Worm (Caenorhabditis elegans) whole organism, young adult: ENCODE measurements around the gene C03B1.13.

Source experiments
- C06A6.2 ChIP-seq: fragments of 200-800 bp; sonication (Bioruptor generic); conservative IDR thresholded peaks from 2 replicates; pipeline ENCODE4 v1.3.6; 2022; ENCODE audit warnings: missing genetic modification characterization, missing compliant biosample characterization
- F22D6.2 ChIP-seq: sonication (generic microtip); optimal IDR thresholded peaks from 2 replicates; lab custom pipeline; 2016; ENCODE audit warnings: mild to moderate bottlenecking, missing genetic modification characterization, missing compliant biosample characterization
- F49E8.2 ChIP-seq: sonication (generic microtip); optimal IDR thresholded peaks from 3 replicates; lab custom pipeline; 2017; ENCODE audit warnings: missing genetic modification characterization, mild to moderate bottlenecking, missing compliant biosample characterization, antibody characterized with exemption, moderate library complexity; ENCODE audit not compliant: insufficient read depth
- F57A8.1 ChIP-seq: fragments of 200-800 bp; sonication (Bioruptor generic); optimal IDR thresholded peaks from 2 replicates; lab custom pipeline; 2018; ENCODE audit warnings: mild to moderate bottlenecking, missing genetic modification characterization, moderate library complexity, missing compliant biosample characterization
- K12H6.12 ChIP-seq: fragments of 200-800 bp; sonication (Bioruptor generic); optimal IDR thresholded peaks from 2 replicates; lab custom pipeline; 2018; ENCODE audit warnings: mild to moderate bottlenecking, missing genetic modification characterization, missing compliant biosample characterization
- T07F8.4 ChIP-seq: sonication (generic microtip); optimal IDR thresholded peaks from 2 replicates; lab custom pipeline; 2016; ENCODE audit warnings: mild to moderate bottlenecking, missing genetic modification characterization, moderate library complexity, missing compliant biosample characterization
- T26A5.8 ChIP-seq: sonication (generic microtip); optimal IDR thresholded peaks from 2 replicates; lab custom pipeline; 2016; ENCODE audit warnings: missing genetic modification characterization, missing compliant biosample characterization
- Y95B8A.8 ChIP-seq: fragments of 200-800 bp; sonication (Bioruptor generic); IDR thresholded peaks from 2 replicates; pipeline ENCODE4 v1.3.6; 2022; ENCODE audit warnings: missing genetic modification reagents, missing genetic modification characterization, missing compliant biosample characterization
- ZK185.1 ChIP-seq: sonication (generic microtip); optimal IDR thresholded peaks from 2 replicates; lab custom pipeline; 2016; ENCODE audit warnings: mild to moderate bottlenecking, missing genetic modification characterization, missing compliant biosample characterization; ENCODE audit not compliant: poor library complexity, severe bottlenecking
- akir-1 ChIP-seq: fragments of 200-800 bp; sonication (Bioruptor generic); optimal IDR thresholded peaks from 2 replicates; lab custom pipeline; 2018; ENCODE audit warnings: mild to moderate bottlenecking, missing genetic modification characterization, moderate library complexity, missing compliant biosample characterization
- aptf-2 ChIP-seq: fragments of 200-800 bp; sonication (Bioruptor generic); conservative IDR thresholded peaks from 2 replicates; pipeline ENCODE4 v1.3.6; 2022; ENCODE audit warnings: missing genetic modification reagents, missing genetic modification characterization, missing compliant biosample characterization
- atf-7 ChIP-seq: sonication (generic microtip); optimal IDR thresholded peaks from 2 replicates; lab custom pipeline; 2017; ENCODE audit warnings: mild to moderate bottlenecking, missing genetic modification characterization, missing compliant biosample characterization
- athp-1 ChIP-seq: sonication (generic microtip); optimal IDR thresholded peaks from 2 replicates; lab custom pipeline; 2017; ENCODE audit warnings: mild to moderate bottlenecking, missing genetic modification characterization, missing compliant biosample characterization
- cebp-1 ChIP-seq, 2 experiments: fragments of 200-800 bp in 1 of 2; sonication (Bioruptor generic) in 1 of 2; sonication (generic microtip) in 1 of 2; IDR thresholded peaks in 1 of 2; optimal IDR thresholded peaks in 1 of 2; 2 replicates each; pipeline versions ENCODE4 v1.3.6 to Lab custom; 2017 to 2022; ENCODE audit warnings: missing compliant biosample characterization in 2 of 2, missing genetic modification characterization in 2 of 2, mild to moderate bottlenecking in 1 of 2, missing genetic modification reagents in 1 of 2, moderate library complexity in 1 of 2
- cebp-2 ChIP-seq: fragments of 200-800 bp; sonication (Bioruptor generic); IDR thresholded peaks from 2 replicates; pipeline ENCODE4 v1.3.6; 2022; ENCODE audit warnings: missing genetic modification characterization, missing compliant biosample characterization
- ceh-27 ChIP-seq: fragments of 200-800 bp; sonication (Bioruptor generic); optimal IDR thresholded peaks from 2 replicates; lab custom pipeline; 2018; ENCODE audit warnings: mild to moderate bottlenecking, missing genetic modification characterization, moderate library complexity, missing compliant biosample characterization
- ceh-79 ChIP-seq: sonication (generic microtip); optimal IDR thresholded peaks from 2 replicates; lab custom pipeline; 2017; ENCODE audit warnings: mild to moderate bottlenecking, missing genetic modification characterization, missing compliant biosample characterization
- die-1 ChIP-seq: sonication (generic microtip); optimal IDR thresholded peaks from 2 replicates; lab custom pipeline; 2016; ENCODE audit warnings: missing genotype, mild to moderate bottlenecking, missing genetic modification characterization, missing compliant biosample characterization
- dpl-1 ChIP-seq: fragments of 150-350 bp; optimal IDR thresholded peaks from 2 replicates; lab custom pipeline; 2014; ENCODE audit warnings: missing biosample characterization, missing genetic modification reagents, missing genetic modification characterization
- efl-1 ChIP-seq: fragments of 150-350 bp; optimal IDR thresholded peaks from 2 replicates; lab custom pipeline; 2014; ENCODE audit warnings: missing biosample characterization, missing genetic modification reagents, missing genetic modification characterization
- egl-44 ChIP-seq: fragments of 200-800 bp; sonication (Bioruptor generic); IDR thresholded peaks from 2 replicates; pipeline ENCODE4 v1.3.6; 2022; ENCODE audit warnings: missing genetic modification reagents, missing genetic modification characterization, missing compliant biosample characterization
- ekl-4 ChIP-seq: fragments of 200-800 bp; sonication (Bioruptor generic); IDR thresholded peaks from 2 replicates; pipeline ENCODE4 v1.3.6; 2022; ENCODE audit warnings: missing genetic modification reagents, missing genetic modification characterization, missing compliant biosample characterization
- him-1 ChIP-seq: sonication (generic microtip); optimal IDR thresholded peaks from 2 replicates; lab custom pipeline; 2016; ENCODE audit warnings: missing genotype, missing genetic modification reagents, missing genetic modification characterization, missing compliant biosample characterization
- hmg-20 ChIP-seq: fragments of 200-800 bp; sonication (Bioruptor generic); IDR thresholded peaks from 2 replicates; pipeline ENCODE4 v1.3.6; 2022; ENCODE audit warnings: missing genetic modification reagents, missing genetic modification characterization, missing compliant biosample characterization
- hsf-1 ChIP-seq: fragments of 200-800 bp; sonication (Bioruptor generic); IDR thresholded peaks from 2 replicates; pipeline ENCODE4 v1.3.6; 2022; ENCODE audit warnings: missing genetic modification reagents, missing genetic modification characterization, missing compliant biosample characterization
- lin-54 ChIP-seq: fragments of 200-800 bp; sonication (Bioruptor generic); optimal IDR thresholded peaks from 2 replicates; lab custom pipeline; 2018; ENCODE audit warnings: mild to moderate bottlenecking, missing genetic modification characterization, missing compliant biosample characterization
- lsy-27 ChIP-seq: sonication (generic microtip); optimal IDR thresholded peaks from 2 replicates; lab custom pipeline; 2017; ENCODE audit warnings: missing genetic modification characterization, mild to moderate bottlenecking, missing compliant biosample characterization, antibody characterized with exemption, missing genotype, borderline replicate concordance; ENCODE audit not compliant: insufficient read depth
- madf-6 ChIP-seq: fragments of 200-800 bp; sonication (Bioruptor generic); IDR thresholded peaks from 2 replicates; pipeline ENCODE4 v1.3.6; 2022; ENCODE audit warnings: missing genetic modification reagents, missing genetic modification characterization, missing compliant biosample characterization
- mcd-1 ChIP-seq: fragments of 200-800 bp; sonication (Bioruptor generic); IDR thresholded peaks from 2 replicates; pipeline ENCODE4 v1.3.6; 2022; ENCODE audit warnings: missing genetic modification reagents, missing genetic modification characterization, missing compliant biosample characterization
- mxl-1 ChIP-seq: sonication (generic microtip); optimal IDR thresholded peaks from 2 replicates; lab custom pipeline; 2016; ENCODE audit warnings: missing genetic modification characterization, missing compliant biosample characterization
- nfya-1 ChIP-seq: sonication (generic microtip); optimal IDR thresholded peaks from 2 replicates; lab custom pipeline; 2017; ENCODE audit warnings: antibody characterized with exemption, missing compliant biosample characterization, missing genetic modification characterization, borderline replicate concordance; ENCODE audit not compliant: insufficient read depth
- nfyb-1 ChIP-seq: fragments of 200-800 bp; sonication (Bioruptor generic); IDR thresholded peaks from 2 replicates; pipeline ENCODE4 v1.3.6; 2022; ENCODE audit warnings: missing genetic modification reagents, missing genetic modification characterization, missing compliant biosample characterization
- nhr-120 ChIP-seq: fragments of 200-800 bp; sonication (Bioruptor generic); IDR thresholded peaks from 2 replicates; pipeline ENCODE4 v1.3.6; 2022; ENCODE audit warnings: missing genetic modification characterization, missing compliant biosample characterization
- nhr-80 ChIP-seq: sonication (generic microtip); optimal IDR thresholded peaks from 2 replicates; lab custom pipeline; 2016; ENCODE audit warnings: missing genetic modification characterization, missing compliant biosample characterization
- rec-8 ChIP-seq, 2 experiments: sonication (generic microtip); optimal IDR thresholded peaks; 2 replicates each; lab custom pipeline; 2016; ENCODE audit warnings: mild to moderate bottlenecking in 2 of 2, missing genetic modification characterization in 2 of 2, missing genetic modification reagents in 2 of 2, missing genotype in 2 of 2, missing biosample characterization in 1 of 2, missing compliant biosample characterization in 1 of 2, moderate library complexity in 1 of 2
- sea-2 ChIP-seq: fragments of 200-800 bp; sonication (Bioruptor generic); IDR thresholded peaks from 2 replicates; pipeline ENCODE4 v1.3.6; 2022; ENCODE audit warnings: missing genetic modification characterization, missing compliant biosample characterization
- snpc-1.1 ChIP-seq: sonication (generic microtip); optimal IDR thresholded peaks from 2 replicates; lab custom pipeline; 2017; ENCODE audit warnings: missing genetic modification characterization, mild to moderate bottlenecking, missing compliant biosample characterization, antibody characterized with exemption, moderate library complexity, missing genotype, missing genetic modification reagents; ENCODE audit not compliant: insufficient read depth
- snpc-1.3 ChIP-seq: sonication (generic microtip); optimal IDR thresholded peaks from 2 replicates; lab custom pipeline; 2017; ENCODE audit warnings: missing genetic modification characterization, mild to moderate bottlenecking, missing compliant biosample characterization, antibody characterized with exemption, moderate library complexity, missing genotype, missing genetic modification reagents; ENCODE audit not compliant: insufficient read depth
- snpc-3.4 ChIP-seq: sonication (generic microtip); optimal IDR thresholded peaks from 2 replicates; lab custom pipeline; 2017; ENCODE audit warnings: missing genetic modification characterization, mild to moderate bottlenecking, missing compliant biosample characterization, antibody characterized with exemption, moderate library complexity, missing genotype, missing genetic modification reagents
- snpc-4 ChIP-seq, 5 experiments: fragments of 150-350 bp in 1 of 5; sonication (generic microtip) in 4 of 5; optimal IDR thresholded peaks; 2 replicates each; lab custom pipeline; 2014 to 2018; ENCODE audit warnings: missing genetic modification characterization in 5 of 5, missing biosample characterization in 3 of 5, antibody characterized with exemption in 2 of 5, mild to moderate bottlenecking in 2 of 5, missing compliant biosample characterization in 2 of 5, missing genotype in 2 of 5, moderate library complexity in 2 of 5, missing genetic modification reagents in 1 of 5
- tbp1 ChIP-seq: fragments of 200-800 bp; sonication (Bioruptor generic); optimal IDR thresholded peaks from 2 replicates; lab custom pipeline; 2018; ENCODE audit warnings: mild to moderate bottlenecking, missing genetic modification characterization, missing compliant biosample characterization
- unc-130 ChIP-seq: sonication (generic microtip); optimal IDR thresholded peaks from 2 replicates; lab custom pipeline; 2016; ENCODE audit warnings: missing genetic modification reagents, missing genetic modification characterization, missing compliant biosample characterization
- ztf-22 ChIP-seq: fragments of 200-800 bp; sonication (Bioruptor generic); optimal IDR thresholded peaks from 2 replicates; lab custom pipeline; 2018; ENCODE audit warnings: mild to moderate bottlenecking, missing genetic modification characterization, moderate library complexity, missing compliant biosample characterization
- ztf-25 ChIP-seq: fragments of 200-800 bp; sonication (Bioruptor generic); IDR thresholded peaks from 2 replicates; pipeline ENCODE4 v1.3.6; 2022; ENCODE audit warnings: missing genetic modification reagents, missing genetic modification characterization, missing compliant biosample characterization
- ztf-26 ChIP-seq: sonication (generic microtip); optimal IDR thresholded peaks from 2 replicates; lab custom pipeline; 2017; ENCODE audit warnings: missing genetic modification characterization, missing compliant biosample characterization

C03B1.13 gene

ce11 chrX:6286154-6286553 lies 51.7 kb downstream of the C03B1.13 start (continued):
- TF ChIP-seq snpc-4 (GFP tag; optimal IDR thresholded peaks at IDR 0.05; lab: Kevin White, UChicago) (peak; percentile 85), snpc-4 (tag; optimal IDR thresholded peaks at IDR 0.05; lab: Kevin White, UChicago) (peak in 2 of 4 experiments; percentile 35 to 83), atf-7 (tag; lab: Kevin White, UChicago) (peak; percentile 59), tbp1 (GFP tag; lab: Kevin White, UChicago) (peak; percentile 92), madf-6 (GFP tag; lab: Robert Waterston, UW) (peak; percentile 58), nhr-80 (peak; percentile 32), ceh-27 (GFP tag; lab: Kevin White, UChicago) (peak; percentile 5), unc-130 (peak; percentile 39), ztf-22 (GFP tag; lab: Kevin White, UChicago) (no peak), egl-44 (GFP tag; lab: Robert Waterston, UW) (peak; percentile 86; the same call in 1 of the 2 replicates), him-1 (tag; lab: Kevin White, UChicago) (peak; percentile 97), snpc-1.3 (tag; lab: Kevin White, UChicago) (peak; percentile 94), lin-54 (GFP tag; lab: Kevin White, UChicago) (peak; percentile 42), efl-1 (no peak), ceh-79 (no peak), lsy-27 (tag; lab: Kevin White, UChicago) (peak; percentile 65), F57A8.1 (GFP tag; lab: Kevin White, UChicago) (peak; percentile 71), nfya-1 (no peak), F49E8.2 (tag; lab: Kevin White, UChicago) (peak; percentile 27), nhr-120 (GFP tag; lab: Robert Waterston, UW) (no peak), hmg-20 (0 out of 2 replicates have a peak, but pooled peaks have one; percentile 57), hsf-1 (GFP tag; lab: Robert Waterston, UW) (0 out of 2 replicates have a peak, but pooled peaks have one; percentile 50), snpc-3.4 (tag; lab: Kevin White, UChicago) (peak; percentile 82), nfyb-1 (peak; percentile 79), T26A5.8 (tag; lab: Kevin White, UChicago) (peak; percentile 54), ZK185.1 (tag; lab: Kevin White, UChicago) (peak; percentile 83), K12H6.12 (tag; lab: Kevin White, UChicago) (no peak), T07F8.4 (tag; lab: Kevin White, UChicago) (peak; percentile 44), mxl-1 (tag; lab: Kevin White, UChicago) (peak; percentile 90), sea-2 (GFP tag; lab: Robert Waterston, UW) (peak; percentile 41; the same call in 1 of the 2 replicates), cebp-2 (0 out of 2 replicates have a peak, but pooled peaks have one; percentile 88), dpl-1 (GFP tag; lab: Kevin White, UChicago) (no peak), ztf-26 (tag; lab: Kevin White, UChicago) (peak; percentile 14), snpc-1.1 (tag; lab: Kevin White, UChicago) (peak; percentile 71), die-1 (tag; lab: Kevin White, UChicago) (peak; percentile 90), akir-1 (peak; percentile 2), Y95B8A.8 (0 out of 2 replicates have a peak, but pooled peaks have one; percentile 27), C06A6.2 (GFP tag; lab: Robert Waterston, UW) (no peak), ztf-25 (GFP tag; lab: Robert Waterston, UW) (peak; percentile 94), rec-8 (tag; optimal IDR thresholded peaks at IDR 0.05; lab: Kevin White, UChicago) (peak; percentile 61 to 72), athp-1 (tag; lab: Kevin White, UChicago) (peak; percentile 45), F22D6.2 (no peak), aptf-2 (GFP tag; lab: Robert Waterston, UW) (no peak), cebp-1 (GFP tag; IDR thresholded peaks at IDR 0.05; lab: Robert Waterston, UW) (no peak), cebp-1 (tag; optimal IDR thresholded peaks at IDR 0.05; lab: Kevin White, UChicago) (no peak), mcd-1 (no peak; the same call in 1 of the 2 replicates), ekl-4 (peak; percentile 80)
